Worm (Caenorhabditis elegans): ENCODE data around the gene F44D12.8.

Gene F44D12.8

DNA sequence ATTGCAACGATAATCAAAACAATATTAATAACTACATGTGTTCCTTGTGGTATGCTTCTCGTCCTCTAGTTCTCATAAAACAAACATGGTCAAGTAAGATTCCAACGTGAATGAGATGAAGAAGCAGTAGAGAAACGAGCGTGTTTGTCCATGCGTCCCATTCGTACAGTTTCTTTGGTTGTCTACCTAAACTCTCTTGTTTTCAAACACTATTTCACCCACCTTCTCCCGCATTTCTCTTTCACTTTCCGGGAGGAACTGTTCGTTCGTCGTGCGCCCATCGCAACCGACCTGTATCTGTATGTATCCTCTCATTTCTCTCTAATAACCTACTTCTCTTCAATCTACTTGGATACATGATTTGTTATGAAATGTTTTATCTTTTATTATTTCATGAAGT is 15.3 kb upstream of the F44D12.8 start (continued):
- TF ChIP-seq Y5F2A.4 (GFP tag; optimal IDR thresholded peaks at IDR 0.05) (no peak), pqm-1 (tag; optimal IDR thresholded peaks at IDR 0.05) (no peak), sdz-12 (GFP tag; optimal IDR thresholded peaks at IDR 0.05) (no peak), ceh-28 (tag; optimal IDR thresholded peaks at IDR 0.05) (no peak), vab-7 (GFP tag; IDR thresholded peaks at IDR 0.05) (no peak), spr-3 (GFP tag; optimal IDR thresholded peaks at IDR 0.05) (no peak), daf-19 (GFP tag; conservative IDR thresholded peaks at IDR 0.05) (no peak), F49E8.2 (tag; optimal IDR thresholded peaks at IDR 0.05; ENCODE audit: borderline replicate concordance) (no peak), nhr-102 (tag; optimal IDR thresholded peaks at IDR 0.05) (no peak), snpc-4 (tag; optimal IDR thresholded peaks at IDR 0.05) (no peak), dmd-8 (GFP tag; IDR thresholded peaks at IDR 0.05) (no peak), tra-1 (GFP tag; IDR thresholded peaks at IDR 0.05) (no peak), ceh-62 (tag; optimal IDR thresholded peaks at IDR 0.05) (no peak), nhr-77 (tag; optimal IDR thresholded peaks at IDR 0.05) (peak; percentile 5), set-16 (GFP tag; IDR thresholded peaks at IDR 0.05) (no peak)

DNA sequence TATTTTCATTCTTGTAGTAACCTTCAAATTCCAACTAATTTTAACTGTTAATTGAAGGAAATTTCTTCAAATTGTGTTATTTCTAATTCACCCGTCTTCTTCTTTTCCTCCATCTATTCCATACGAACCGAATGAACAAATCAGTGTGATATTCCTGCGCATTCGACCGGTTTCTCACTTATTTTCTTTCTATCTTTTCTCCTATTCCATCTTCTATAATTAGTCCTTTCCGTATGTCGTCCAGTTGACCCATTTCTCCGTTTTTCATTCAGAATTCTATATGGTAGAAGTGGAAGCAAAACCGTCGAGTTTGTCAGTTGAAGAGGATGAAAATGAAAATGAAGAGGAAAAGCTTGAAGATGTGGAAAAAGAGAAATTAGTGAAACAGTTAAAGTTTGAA is 13.6 kb upstream of the F44D12.8 start, which contains the start of gene magu-4:
Gene magu-4 (plus strand): TSS at position 218 of the 400 bp plus-strand sequence.
- TF ChIP-seq aha-1 (tag) (peak; percentile 60), lin-39 (tag; optimal IDR thresholded peaks at IDR 0.05) (no peak)

DNA sequence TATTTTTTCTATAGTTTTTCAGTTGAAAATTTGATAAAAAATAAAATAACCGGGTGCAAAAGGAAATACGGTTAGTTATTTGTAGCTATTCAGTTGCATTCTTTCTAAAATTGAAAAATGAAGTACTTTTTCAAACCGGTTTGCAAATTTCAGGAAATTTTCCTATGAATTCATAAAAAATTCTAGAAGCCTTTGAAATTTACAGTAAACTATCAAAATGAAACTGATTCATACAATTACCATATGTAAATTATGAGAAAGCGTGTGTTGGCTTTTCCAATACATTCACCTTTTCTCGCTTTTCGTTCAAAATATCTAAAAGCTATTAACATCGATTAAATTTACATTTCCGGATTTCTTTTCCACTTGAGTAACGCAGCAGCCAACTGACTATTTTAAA is 6.1 kb upstream of the F44D12.8 start, which contains the start of gene ent-7:
Gene ent-7 (plus strand): TSS at position 301 of the 400 bp plus-strand sequence.
- TF ChIP-seq arid-1 (GFP tag; conservative IDR thresholded peaks at IDR 0.05), result no peak
- TF ChIP-seq pha-4 (GFP tag; IDR thresholded peaks at IDR 0.05), result no peak
- TF ChIP-seq pha-4 (tag; optimal IDR thresholded peaks at IDR 0.05), result no peak
- TF ChIP-seq attf-4 (tag; optimal IDR thresholded peaks at IDR 0.05), result no peak
- TF ChIP-seq unc-130 (GFP tag; optimal IDR thresholded peaks at IDR 0.05), result no peak
- TF ChIP-seq nhr-25 (tag; optimal IDR thresholded peaks at IDR 0.05; ENCODE audit: borderline replicate concordance, insufficient read depth), result no peak
- TF ChIP-seq duxl-1 (tag; optimal IDR thresholded peaks at IDR 0.05; ENCODE audit: poor library complexity), result no peak
- no peak for TF ChIP-seq tra-1 (GFP tag; IDR thresholded peaks at IDR 0.05)
- TF ChIP-seq cey-2 (tag; optimal IDR thresholded peaks at IDR 0.05; ENCODE audit: borderline replicate concordance, insufficient read depth), result no peak
- TF ChIP-seq mep-1 (tag; optimal IDR thresholded peaks at IDR 0.05), result no peak
- no peak for TF ChIP-seq ceh-44 (GFP tag; IDR thresholded peaks at IDR 0.05)
- TF ChIP-seq Y48G9A.11 (GFP tag; IDR thresholded peaks at IDR 0.05), result no peak
- TF ChIP-seq T26A8.4 (GFP tag; IDR thresholded peaks at IDR 0.05), result no peak

DNA sequence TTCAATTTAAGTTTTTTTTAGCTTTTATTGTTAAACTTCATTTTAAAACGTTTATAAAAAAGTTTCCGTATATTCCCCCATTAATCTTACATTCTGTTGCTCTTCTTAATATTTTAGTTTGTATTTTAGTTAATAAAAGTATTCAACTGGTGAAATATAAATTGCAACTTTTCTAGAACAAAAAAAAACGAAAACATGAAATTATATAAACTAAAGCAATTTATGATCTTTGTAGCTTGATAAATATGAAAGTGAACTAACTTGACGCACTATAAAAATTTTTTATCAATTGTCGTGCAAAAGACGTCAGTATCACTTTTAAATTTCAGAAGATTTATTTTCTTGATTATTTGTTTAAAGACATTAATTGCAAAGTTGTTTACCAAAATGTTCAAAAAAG is 5.5 kb upstream of the F44D12.8 start, which contains the start of gene F44D12.2:
Gene F44D12.2 (minus strand): TSS at position 101 of the 400 bp plus-strand sequence.
- peak; percentile 6 for TF ChIP-seq aha-1 (tag)
- no peak for TF ChIP-seq daf-16 (GFP tag; optimal IDR thresholded peaks at IDR 0.05)
- TF ChIP-seq daf-16 (tag; optimal IDR thresholded peaks at IDR 0.05), result peak; percentile 37
- TF ChIP-seq nhr-28 (tag; optimal IDR thresholded peaks at IDR 0.05), result peak; percentile 76
- no peak for TF ChIP-seq fkh-10 (GFP tag; optimal IDR thresholded peaks at IDR 0.05)

DNA sequence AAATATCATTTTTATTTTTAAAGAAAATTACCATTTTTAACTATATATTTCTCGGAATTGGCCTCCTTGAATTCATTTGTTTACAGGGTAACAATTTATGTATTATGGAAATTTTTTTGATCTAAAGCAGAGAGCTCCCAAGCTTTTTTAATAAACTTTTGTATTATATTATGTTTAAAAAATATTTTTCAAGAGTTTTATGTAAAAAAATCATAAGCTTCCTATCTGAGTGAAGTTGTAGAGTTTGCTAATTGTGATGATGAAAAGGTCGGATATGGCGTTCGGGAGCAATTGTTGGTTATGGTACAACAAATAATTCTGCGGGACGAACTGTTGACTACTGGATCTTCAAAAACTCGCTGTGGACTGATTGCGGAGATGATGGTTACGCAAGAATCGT is 1.8 kb upstream of the F44D12.8 start, which contains the start of gene F44D12.19:
Gene F44D12.19 (plus strand): TSS at position 301 of the 400 bp plus-strand sequence.
- TF ChIP-seq snpc-1.2 (GFP tag; IDR thresholded peaks at IDR 0.05), result no peak
- TF ChIP-seq ceh-62 (tag; optimal IDR thresholded peaks at IDR 0.05), result no peak
- TF ChIP-seq nhr-28 (tag; optimal IDR thresholded peaks at IDR 0.05), result no peak
- no peak for TF ChIP-seq madf-9 (GFP tag; conservative IDR thresholded peaks at IDR 0.05)
- no peak for TF ChIP-seq T26A8.4 (GFP tag; IDR thresholded peaks at IDR 0.05)
- no peak for TF ChIP-seq ctbp-1 (GFP tag; IDR thresholded peaks at IDR 0.05)
- no peak for TF ChIP-seq set-16 (GFP tag; IDR thresholded peaks at IDR 0.05)
- TF ChIP-seq lin-39 (tag; optimal IDR thresholded peaks at IDR 0.05), result no peak
- TF ChIP-seq egl-27 (tag; optimal IDR thresholded peaks at IDR 0.05), result no peak
- no peak for TF ChIP-seq mes-2 (tag; optimal IDR thresholded peaks at IDR 0.05; ENCODE audit: poor library complexity, severe bottlenecking)
- TF ChIP-seq fkh-10 (GFP tag; optimal IDR thresholded peaks at IDR 0.05), result no peak
- no peak for TF ChIP-seq ama-1 (optimal IDR thresholded peaks at IDR 0.05)
- TF ChIP-seq ceh-28 (tag; optimal IDR thresholded peaks at IDR 0.05), result no peak
- no peak for TF ChIP-seq lin-29 (GFP tag; IDR thresholded peaks at IDR 0.05)
- TF ChIP-seq daf-12 (tag; optimal IDR thresholded peaks at IDR 0.05), result no peak
- no peak for TF ChIP-seq dpl-1 (GFP tag; optimal IDR thresholded peaks at IDR 0.05)
- TF ChIP-seq lir-3 (tag; optimal IDR thresholded peaks at IDR 0.05), result no peak
- TF ChIP-seq hmg-1.1 (GFP tag; IDR thresholded peaks at IDR 0.05), result no peak
